Fruit fly (Drosophila melanogaster) whole organism, pupa: ENCODE measurements around the gene CG4998.

Experiments
- CG10348 ChIP-seq: fragments of 200-800 bp; sonication (Bioruptor generic); IDR thresholded peaks from 2 replicates; pipeline ENCODE4 v1.3.6; 2022; ENCODE audit warnings: missing biosample characterization, missing genetic modification characterization
- CG12605 ChIP-seq: fragments of 200-800 bp; sonication (Bioruptor generic); IDR thresholded peaks from 2 replicates; pipeline ENCODE4 v1.3.6; 2022; ENCODE audit warnings: missing biosample characterization, missing genetic modification characterization
- CG13204 ChIP-seq: fragments of 200-800 bp; sonication (Bioruptor generic); optimal IDR thresholded peaks from 2 replicates; lab custom pipeline; 2018; ENCODE audit warnings: missing biosample characterization, mild to moderate bottlenecking, missing genetic modification characterization, moderate library complexity
- CG15710 ChIP-seq: fragments of 200-800 bp; sonication (Bioruptor generic); optimal IDR thresholded peaks from 2 replicates; lab custom pipeline; 2018; ENCODE audit warnings: missing biosample characterization, mild to moderate bottlenecking, missing genetic modification characterization, moderate library complexity
- CG17806 ChIP-seq: fragments of 200-800 bp; sonication (Bioruptor generic); optimal IDR thresholded peaks from 2 replicates; lab custom pipeline; 2018; ENCODE audit warnings: missing biosample characterization, mild to moderate bottlenecking, missing genetic modification characterization, moderate library complexity
- CG32121 ChIP-seq: fragments of 200-800 bp; sonication (Bioruptor generic); IDR thresholded peaks from 2 replicates; pipeline ENCODE4 v1.3.6; 2022; ENCODE audit warnings: missing biosample characterization, missing genetic modification characterization
- CG34367 ChIP-seq: fragments of 200-800 bp; sonication (Bioruptor generic); optimal IDR thresholded peaks from 2 replicates; lab custom pipeline; 2018; ENCODE audit warnings: missing biosample characterization, mild to moderate bottlenecking, missing genetic modification characterization
- CG4496 ChIP-seq: fragments of 200-800 bp; sonication (Bioruptor generic); IDR thresholded peaks from 3 replicates; pipeline ENCODE4 v1.3.6; 2022; ENCODE audit warnings: missing biosample characterization, missing genetic modification characterization
- CG8301 ChIP-seq: fragments of 200-800 bp; sonication (Bioruptor generic); optimal IDR thresholded peaks from 2 replicates; lab custom pipeline; 2018; ENCODE audit warnings: missing biosample characterization, mild to moderate bottlenecking, missing genetic modification characterization
- CG9948 ChIP-seq: fragments of 200-800 bp; sonication (Bioruptor generic); optimal IDR thresholded peaks from 2 replicates; lab custom pipeline; 2018; ENCODE audit warnings: missing biosample characterization, mild to moderate bottlenecking, missing genetic modification characterization, moderate library complexity
- D1 ChIP-seq: fragments of 200-800 bp; sonication (Bioruptor generic); optimal IDR thresholded peaks from 2 replicates; lab custom pipeline; 2018; ENCODE audit warnings: missing biosample characterization, mild to moderate bottlenecking, missing genetic modification characterization, moderate library complexity
- Pif1A ChIP-seq: fragments of 200-800 bp; sonication (Bioruptor generic); optimal IDR thresholded peaks from 3 replicates; lab custom pipeline; 2016; ENCODE audit warnings: missing biosample characterization, missing genetic modification characterization
- fd96Ca ChIP-seq: fragments of 200-800 bp; sonication (Bioruptor generic); IDR thresholded peaks from 3 replicates; pipeline ENCODE4 v1.3.6; 2022; ENCODE audit warnings: missing biosample characterization, missing genetic modification characterization
- gl ChIP-seq: fragments of 200-800 bp; sonication (Bioruptor generic); optimal IDR thresholded peaks from 2 replicates; lab custom pipeline; 2018; ENCODE audit warnings: missing biosample characterization, mild to moderate bottlenecking, missing genetic modification characterization

dm6 chr3L:16385252-16385879, 46.6 kb downstream of the CG4998 start:
- no peak for TF ChIP-seq CG32121 (GFP tag; lab: Robert Waterston, UW)
- TF ChIP-seq Pif1A, result peak; percentile 43
- TF ChIP-seq CG34367 (tag; lab: Kevin White, UChicago), result no peak
- no peak for TF ChIP-seq CG13204 (GFP tag; lab: Kevin White, UChicago)
- no peak for TF ChIP-seq gl (tag; lab: Kevin White, UChicago)
- no peak for TF ChIP-seq CG10348 (GFP tag; lab: Robert Waterston, UW)
- TF ChIP-seq CG12605 (GFP tag; lab: Robert Waterston, UW), result 0 out of 2 replicates have a peak, but pooled peaks have one; percentile 14
- TF ChIP-seq CG15710 (tag; lab: Kevin White, UChicago), result no peak
- TF ChIP-seq CG4496 (GFP tag; lab: Robert Waterston, UW), result 0 out of 3 replicates have a peak, but pooled peaks have one; percentile 52
- TF ChIP-seq CG9948 (tag; lab: Kevin White, UChicago), result no peak
- TF ChIP-seq CG8301 (tag; lab: Kevin White, UChicago), result no peak
- no peak for TF ChIP-seq CG17806 (tag; lab: Kevin White, UChicago)
- no peak for TF ChIP-seq D1 (tag; lab: Kevin White, UChicago)
- no peak; the same call in 2 of the 3 replicates for TF ChIP-seq fd96Ca (GFP tag; lab: Robert Waterston, UW)
